Fruit fly (Drosophila melanogaster) whole organism, pupa: ENCODE results near the gene CG34299.

ENCODE experiments used
- CG10348 ChIP-seq: fragments of 200-800 bp; sonication (Bioruptor generic); IDR thresholded peaks from 2 replicates; pipeline ENCODE4 v1.3.6; 2022; ENCODE audit warnings: missing biosample characterization, missing genetic modification characterization
- CG12605 ChIP-seq: fragments of 200-800 bp; sonication (Bioruptor generic); IDR thresholded peaks from 2 replicates; pipeline ENCODE4 v1.3.6; 2022; ENCODE audit warnings: missing biosample characterization, missing genetic modification characterization
- CG13204 ChIP-seq: fragments of 200-800 bp; sonication (Bioruptor generic); optimal IDR thresholded peaks from 2 replicates; lab custom pipeline; 2018; ENCODE audit warnings: missing biosample characterization, mild to moderate bottlenecking, missing genetic modification characterization, moderate library complexity
- CG14655 ChIP-seq: fragments of 200-800 bp; sonication (Bioruptor generic); optimal IDR thresholded peaks from 3 replicates; lab custom pipeline; 2017; ENCODE audit warnings: mild to moderate bottlenecking, missing biosample characterization, missing genetic modification reagents, missing genetic modification characterization
- CG15710 ChIP-seq: fragments of 200-800 bp; sonication (Bioruptor generic); optimal IDR thresholded peaks from 2 replicates; lab custom pipeline; 2018; ENCODE audit warnings: missing biosample characterization, mild to moderate bottlenecking, missing genetic modification characterization, moderate library complexity
- CG17806 ChIP-seq: fragments of 200-800 bp; sonication (Bioruptor generic); optimal IDR thresholded peaks from 2 replicates; lab custom pipeline; 2018; ENCODE audit warnings: missing biosample characterization, mild to moderate bottlenecking, missing genetic modification characterization, moderate library complexity
- CG32121 ChIP-seq: fragments of 200-800 bp; sonication (Bioruptor generic); IDR thresholded peaks from 2 replicates; pipeline ENCODE4 v1.3.6; 2022; ENCODE audit warnings: missing biosample characterization, missing genetic modification characterization
- CG34367 ChIP-seq: fragments of 200-800 bp; sonication (Bioruptor generic); optimal IDR thresholded peaks from 2 replicates; lab custom pipeline; 2018; ENCODE audit warnings: missing biosample characterization, mild to moderate bottlenecking, missing genetic modification characterization
- CG4496 ChIP-seq: fragments of 200-800 bp; sonication (Bioruptor generic); IDR thresholded peaks from 3 replicates; pipeline ENCODE4 v1.3.6; 2022; ENCODE audit warnings: missing biosample characterization, missing genetic modification characterization
- CG8159 ChIP-seq: fragments of 200-800 bp; sonication (Bioruptor generic); optimal IDR thresholded peaks from 3 replicates; lab custom pipeline; 2018; ENCODE audit warnings: missing biosample characterization, mild to moderate bottlenecking, missing genetic modification characterization, moderate library complexity
- CG8301 ChIP-seq: fragments of 200-800 bp; sonication (Bioruptor generic); optimal IDR thresholded peaks from 2 replicates; lab custom pipeline; 2018; ENCODE audit warnings: missing biosample characterization, mild to moderate bottlenecking, missing genetic modification characterization
- CG9948 ChIP-seq: fragments of 200-800 bp; sonication (Bioruptor generic); optimal IDR thresholded peaks from 2 replicates; lab custom pipeline; 2018; ENCODE audit warnings: missing biosample characterization, mild to moderate bottlenecking, missing genetic modification characterization, moderate library complexity
- D1 ChIP-seq: fragments of 200-800 bp; sonication (Bioruptor generic); optimal IDR thresholded peaks from 2 replicates; lab custom pipeline; 2018; ENCODE audit warnings: missing biosample characterization, mild to moderate bottlenecking, missing genetic modification characterization, moderate library complexity
- EcR ChIP-seq: fragments of 200-800 bp; sonication (Bioruptor generic); optimal IDR thresholded peaks from 3 replicates; lab custom pipeline; 2019; ENCODE audit warnings: missing biosample characterization, missing genetic modification characterization, mild to moderate bottlenecking, moderate library complexity, missing genetic modification reagents
- Ets98B ChIP-seq: fragments of 200-800 bp; sonication (Bioruptor generic); IDR thresholded peaks from 2 replicates; pipeline ENCODE4 v1.3.6; 2022; ENCODE audit warnings: missing biosample characterization, missing genetic modification characterization
- Pif1A ChIP-seq: fragments of 200-800 bp; sonication (Bioruptor generic); optimal IDR thresholded peaks from 3 replicates; lab custom pipeline; 2016; ENCODE audit warnings: missing biosample characterization, missing genetic modification characterization
- Pif1B ChIP-seq: fragments of 200-800 bp; sonication (Bioruptor generic); optimal IDR thresholded peaks from 3 replicates; lab custom pipeline; 2016; ENCODE audit warnings: missing biosample characterization, missing genetic modification characterization
- Snoo ChIP-seq: fragments of 200-800 bp; sonication (Bioruptor generic); optimal IDR thresholded peaks from 3 replicates; lab custom pipeline; 2017; ENCODE audit warnings: missing biosample characterization, mild to moderate bottlenecking, missing genetic modification characterization, inconsistent platforms
- fd96Ca ChIP-seq: fragments of 200-800 bp; sonication (Bioruptor generic); IDR thresholded peaks from 3 replicates; pipeline ENCODE4 v1.3.6; 2022; ENCODE audit warnings: missing biosample characterization, missing genetic modification characterization
- gl ChIP-seq: fragments of 200-800 bp; sonication (Bioruptor generic); optimal IDR thresholded peaks from 2 replicates; lab custom pipeline; 2018; ENCODE audit warnings: missing biosample characterization, mild to moderate bottlenecking, missing genetic modification characterization
- rn ChIP-seq: fragments of 200-800 bp; sonication (Bioruptor generic); IDR thresholded peaks from 2 replicates; pipeline ENCODE4 v1.3.6; 2022; ENCODE audit warnings: missing biosample characterization, missing genetic modification characterization

The CG34299 gene

DNA sequence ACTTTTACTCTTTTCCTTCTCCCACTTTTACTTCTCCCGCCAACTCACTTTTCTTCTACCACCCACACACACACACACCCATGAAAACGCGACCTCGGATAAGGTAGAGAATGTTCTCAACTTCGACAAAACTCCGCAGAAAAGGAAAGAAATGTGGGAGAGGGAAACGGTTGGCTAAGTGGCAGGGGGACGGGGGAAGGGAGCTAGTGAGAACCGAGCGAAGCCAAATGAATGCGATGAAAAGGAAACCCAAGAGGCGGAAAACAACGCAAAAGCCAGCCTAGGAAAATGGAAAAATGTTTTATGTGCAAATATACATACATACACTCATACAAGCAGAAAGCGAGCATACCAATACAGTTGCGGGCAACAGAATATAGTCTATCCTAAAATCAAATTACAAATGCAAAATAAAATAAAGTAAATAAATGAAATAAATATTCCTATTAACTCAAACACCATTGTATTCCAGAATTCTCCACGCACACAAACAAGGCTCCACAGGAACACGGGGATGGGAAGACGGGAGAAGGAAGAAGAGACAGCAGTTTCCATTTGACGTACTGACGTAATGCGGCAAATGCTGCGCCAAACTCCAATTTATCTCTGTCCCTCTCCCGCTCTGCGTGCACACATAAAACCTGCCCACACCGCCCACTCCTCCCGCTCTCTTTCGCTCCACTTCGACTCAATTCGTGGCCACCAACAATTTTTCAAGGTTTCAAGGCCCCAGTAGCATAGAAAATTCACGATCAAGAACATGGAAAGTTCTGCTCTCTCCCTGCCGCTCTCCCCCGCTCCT, 21.1 kb downstream of the CG34299 start:
- peak; percentile 61 for TF ChIP-seq gl (tag; lab: Kevin White, UChicago)
- TF ChIP-seq CG8301 = peak; percentile 71
- no peak for TF ChIP-seq CG13204 (GFP tag; lab: Kevin White, UChicago)
- TF ChIP-seq CG34367 (tag; lab: Kevin White, UChicago) = peak; percentile 52
- no peak for TF ChIP-seq D1 (tag; lab: Kevin White, UChicago)
- TF ChIP-seq rn (GFP tag; lab: Robert Waterston, UW) = no peak
- peak; percentile 79 for TF ChIP-seq CG14655 (GFP tag; lab: Kevin White, UChicago)
- TF ChIP-seq CG9948 (tag; lab: Kevin White, UChicago) = peak; percentile 58
- TF ChIP-seq CG8159 (tag; lab: Kevin White, UChicago) = peak; percentile 69
- peak; percentile 63; the same call in 2 of the 3 replicates for TF ChIP-seq CG4496
- no peak for TF ChIP-seq Pif1B
- TF ChIP-seq CG15710 (tag; lab: Kevin White, UChicago) = peak; percentile 60
- peak; percentile 41 for TF ChIP-seq Pif1A (GFP tag; lab: Kevin White, UChicago)
- TF ChIP-seq Ets98B (GFP tag; lab: Robert Waterston, UW) = peak; percentile 24; the same call in 1 of the 2 replicates
- TF ChIP-seq CG32121 = no peak
- no peak for TF ChIP-seq EcR (GFP tag; lab: Kevin White, UChicago)
- TF ChIP-seq fd96Ca = no peak; the same call in 1 of the 3 replicates
- TF ChIP-seq CG10348 = no peak
- TF ChIP-seq CG17806 (tag; lab: Kevin White, UChicago) = peak; percentile 48
- TF ChIP-seq CG12605 = no peak
- TF ChIP-seq Snoo (tag; lab: Kevin White, UChicago) = no peak

DNA sequence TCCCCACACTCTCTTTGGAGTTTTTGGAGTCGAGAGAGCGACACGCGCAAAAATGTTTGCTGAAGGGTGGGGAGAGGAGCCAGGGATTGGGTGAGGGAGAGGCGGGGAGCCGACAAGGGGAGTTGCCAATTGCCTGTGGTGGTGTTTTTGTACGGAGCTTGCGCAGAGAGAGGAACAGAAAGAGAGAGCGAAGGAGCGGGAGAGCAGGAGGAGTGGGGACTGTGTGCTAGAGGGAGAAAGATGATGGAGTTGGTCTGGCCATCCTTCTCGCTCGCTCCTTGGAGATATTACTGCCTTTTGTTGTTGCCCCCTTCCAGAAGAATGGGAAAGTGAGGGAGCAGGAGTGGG, 21.7 kb downstream of the CG34299 start:
- 0 out of 3 replicates have a peak, but pooled peaks have one; percentile 9 for TF ChIP-seq CG4496
- TF ChIP-seq Snoo (tag; lab: Kevin White, UChicago) = no peak
- TF ChIP-seq CG34367 (tag; lab: Kevin White, UChicago) = no peak
- TF ChIP-seq Ets98B (GFP tag; lab: Robert Waterston, UW) = no peak
- TF ChIP-seq CG32121 = no peak
- 0 out of 3 replicates have a peak, but pooled peaks have one; percentile 19 for TF ChIP-seq fd96Ca
- peak; percentile 54 for TF ChIP-seq CG13204 (GFP tag; lab: Kevin White, UChicago)
- no peak for TF ChIP-seq CG8301
- no peak for TF ChIP-seq CG12605
- TF ChIP-seq CG8159 (tag; lab: Kevin White, UChicago) = no peak
- TF ChIP-seq gl (tag; lab: Kevin White, UChicago) = no peak
- TF ChIP-seq EcR (GFP tag; lab: Kevin White, UChicago) = peak; percentile 63
- TF ChIP-seq Pif1A (GFP tag; lab: Kevin White, UChicago) = no peak
- no peak for TF ChIP-seq CG17806 (tag; lab: Kevin White, UChicago)
- TF ChIP-seq CG9948 (tag; lab: Kevin White, UChicago) = no peak

DNA sequence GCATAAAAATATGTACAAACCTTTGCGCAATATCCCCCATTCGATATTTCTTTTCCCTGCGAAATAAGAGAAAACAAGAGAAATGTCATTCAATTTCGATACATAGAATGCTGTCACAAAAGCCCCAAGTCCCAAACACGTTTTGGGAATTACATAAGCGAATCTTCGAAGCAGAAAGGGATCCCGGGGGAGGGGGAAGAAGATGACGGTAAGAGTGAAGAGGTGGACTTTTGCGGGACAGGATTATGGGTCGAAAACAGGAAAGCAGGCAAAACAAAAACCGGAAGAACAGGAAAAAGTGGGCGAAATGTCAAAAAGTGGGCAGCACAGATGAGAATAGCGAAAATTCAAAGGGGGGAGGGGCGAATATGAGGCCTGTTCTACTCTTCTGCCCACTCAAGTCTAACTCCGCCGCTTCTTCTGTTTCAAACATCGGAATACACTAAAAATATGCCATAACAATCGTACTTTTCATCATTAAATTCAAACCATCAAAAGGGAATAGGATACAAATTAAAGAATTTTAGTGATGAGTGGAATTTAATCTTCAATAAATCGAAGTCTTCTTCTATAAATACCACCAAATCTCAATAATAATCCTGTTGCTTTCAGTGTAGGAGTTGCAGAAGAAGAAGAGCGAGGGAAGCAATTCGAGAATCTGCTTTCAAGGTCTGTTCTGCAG, 22.9 kb downstream of the CG34299 start:
- TF ChIP-seq Pif1A (GFP tag; lab: Kevin White, UChicago) (peak; percentile 90), fd96Ca (peak; percentile 81; the same call in 2 of the 3 replicates), D1 (tag; lab: Kevin White, UChicago) (peak; percentile 98), Snoo (tag; lab: Kevin White, UChicago) (peak; percentile 92), CG10348 (no peak), Ets98B (GFP tag; lab: Robert Waterston, UW) (peak; percentile 73), CG14655 (GFP tag; lab: Kevin White, UChicago) (peak; percentile 99), CG34367 (tag; lab: Kevin White, UChicago) (peak; percentile 98), CG8301 (peak; percentile 98), CG15710 (tag; lab: Kevin White, UChicago) (peak; percentile 98), CG4496 (peak; percentile 96), CG32121 (peak; percentile 40; the same call in 1 of the 2 replicates), CG13204 (GFP tag; lab: Kevin White, UChicago) (peak; percentile 90), rn (GFP tag; lab: Robert Waterston, UW) (peak; percentile 82), CG12605 (peak; percentile 91), Pif1B (peak; percentile 93), gl (tag; lab: Kevin White, UChicago) (peak; percentile 96), CG8159 (tag; lab: Kevin White, UChicago) (peak; percentile 98), EcR (GFP tag; lab: Kevin White, UChicago) (peak; percentile 62), CG9948 (tag; lab: Kevin White, UChicago) (peak; percentile 99), CG17806 (tag; lab: Kevin White, UChicago) (peak; percentile 99)

DNA sequence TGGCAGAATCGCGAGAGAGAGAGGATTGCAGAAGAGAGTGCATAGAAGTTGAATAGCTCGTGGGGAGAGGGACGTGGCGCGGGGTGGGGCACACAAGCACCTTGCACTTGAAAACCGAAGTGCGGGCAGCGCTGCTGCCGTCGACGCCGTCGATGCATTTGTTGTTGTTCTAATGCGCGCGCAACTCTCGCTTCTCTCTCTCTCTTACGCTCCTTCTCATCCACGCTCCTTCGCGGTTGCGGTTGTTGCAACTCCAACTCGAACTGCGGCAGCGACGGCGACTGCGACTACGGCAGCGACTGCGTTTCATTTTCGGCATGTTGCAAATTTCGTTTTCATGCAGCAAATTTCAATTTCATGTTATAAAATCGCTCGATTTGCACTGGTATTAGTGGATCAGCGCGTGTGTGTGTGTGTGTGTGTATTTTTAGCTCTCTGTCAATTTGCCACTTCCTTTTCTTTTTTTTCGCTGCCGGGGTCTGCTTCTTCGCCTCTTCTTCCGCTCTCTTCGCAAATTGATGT, 23.5 kb downstream of the CG34299 start:
- TF ChIP-seq CG13204 (GFP tag; lab: Kevin White, UChicago) = no peak
- no peak for TF ChIP-seq CG8159 (tag; lab: Kevin White, UChicago)
- no peak for TF ChIP-seq Pif1A (GFP tag; lab: Kevin White, UChicago)
- TF ChIP-seq EcR (GFP tag; lab: Kevin White, UChicago) = no peak
- TF ChIP-seq Snoo (tag; lab: Kevin White, UChicago) = no peak
- no peak for TF ChIP-seq gl (tag; lab: Kevin White, UChicago)
- no peak for TF ChIP-seq CG14655 (GFP tag; lab: Kevin White, UChicago)
- no peak for TF ChIP-seq CG8301
- no peak for TF ChIP-seq Ets98B (GFP tag; lab: Robert Waterston, UW)
- no peak for TF ChIP-seq fd96Ca
- TF ChIP-seq Pif1B = no peak
- TF ChIP-seq D1 (tag; lab: Kevin White, UChicago) = no peak
- TF ChIP-seq CG32121 = no peak
- TF ChIP-seq CG17806 (tag; lab: Kevin White, UChicago) = no peak
- TF ChIP-seq CG34367 (tag; lab: Kevin White, UChicago) = no peak
- TF ChIP-seq rn (GFP tag; lab: Robert Waterston, UW) = no peak
- no peak for TF ChIP-seq CG15710 (tag; lab: Kevin White, UChicago)
- TF ChIP-seq CG4496 = no peak
- TF ChIP-seq CG9948 (tag; lab: Kevin White, UChicago) = no peak
- no peak for TF ChIP-seq CG12605
